Worm (Caenorhabditis elegans) whole organism, young adult: Measurements from ENCODE around the gene mel-28.

Experiments used
- bed-1 ChIP-seq: fragments of 200-800 bp; sonication (Bioruptor generic); IDR thresholded peaks from 2 replicates; pipeline ENCODE4 v1.3.6; 2022; ENCODE audit warnings: missing genetic modification reagents, missing genetic modification characterization, missing compliant biosample characterization
- madf-6 ChIP-seq: fragments of 200-800 bp; sonication (Bioruptor generic); IDR thresholded peaks from 2 replicates; pipeline ENCODE4 v1.3.6; 2022; ENCODE audit warnings: missing genetic modification reagents, missing genetic modification characterization, missing compliant biosample characterization

DNA sequence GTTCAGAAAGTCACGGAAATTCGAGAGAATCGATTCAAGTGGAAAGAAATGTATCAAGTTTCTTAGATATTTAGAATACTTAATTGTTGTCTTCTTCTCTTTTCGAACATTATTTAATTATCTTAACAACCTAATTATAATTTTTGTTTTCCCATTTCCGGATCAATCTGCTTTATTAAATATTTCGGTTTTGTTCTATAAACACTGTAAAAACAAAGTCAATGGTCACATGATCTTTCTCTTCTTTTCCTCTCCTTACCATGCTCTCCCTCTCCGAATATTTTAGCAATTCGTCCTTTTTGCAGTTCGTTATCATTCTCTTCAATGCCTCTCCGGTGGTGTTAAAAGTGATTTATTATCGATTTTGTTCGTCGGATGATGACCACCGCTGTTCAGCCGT lies 10.7 kb downstream of the mel-28 start, which contains the start of gene tag-325:
- TF ChIP-seq bed-1 (GFP tag; lab: Robert Waterston, UW) (no peak), madf-6 (GFP tag; lab: Robert Waterston, UW) (no peak)
